ENCODE assay signal across 4 fruit fly cellular contexts in the genomic region with DNA sequence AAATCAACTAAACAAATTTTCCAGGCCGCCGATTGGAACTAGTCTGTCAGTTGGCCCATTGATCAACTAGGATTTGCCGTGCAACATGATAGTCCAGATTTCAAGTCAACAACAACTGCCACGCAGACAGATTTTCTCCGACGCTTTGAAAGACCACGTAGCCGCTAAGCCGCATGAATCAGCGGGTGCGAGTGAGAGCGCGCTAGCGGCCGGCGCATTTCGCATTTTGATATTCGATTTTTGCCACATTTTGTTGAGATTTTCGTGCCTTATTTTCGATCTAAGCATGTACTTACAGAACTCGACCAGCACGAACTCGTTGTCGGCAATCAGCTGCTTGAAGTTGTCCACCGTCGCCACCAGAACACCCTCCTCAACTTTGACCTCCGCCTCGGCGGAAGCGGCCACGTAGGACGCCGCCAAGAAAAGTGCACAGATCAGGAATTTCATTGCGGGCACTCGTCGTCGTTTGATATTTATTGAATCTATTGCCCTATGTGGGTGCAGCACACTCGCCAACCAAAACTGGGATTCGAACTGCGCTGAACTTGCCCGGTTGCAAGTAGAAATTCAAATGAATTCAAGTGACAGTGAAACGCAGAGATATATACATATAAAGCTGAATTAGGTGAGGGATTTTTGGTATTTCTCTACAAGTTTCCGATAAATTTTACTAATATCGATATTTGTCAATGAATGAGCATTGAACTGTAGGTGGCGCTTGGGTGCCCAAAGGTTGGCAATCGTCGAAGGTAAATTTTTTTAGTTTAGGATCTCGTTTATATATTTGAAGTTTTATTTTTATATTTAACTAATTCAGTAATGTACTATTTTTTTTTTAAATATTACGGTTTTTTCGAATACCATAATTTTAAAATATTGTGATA.
TF ChIP-seq lines count a peak whose summit lies in the region.

Pdi (minus strand) TSS at position 837 of the 887 bp plus-strand sequence.

TF ChIP-seq in whole organism, adult, 20 proteins besides CTCF, POLR2A, EP300 and RAD21 (continued from another document):
- TF ChIP-seq CG7045 (GFP tag; optimal IDR thresholded peaks at IDR 0.05; lab: Kevin White, UChicago): no peak
- TF ChIP-seq cic (GFP tag; optimal IDR thresholded peaks at IDR 0.05; lab: Kevin White, UChicago): peak; percentile 3
- TF ChIP-seq CG7101 (tag; optimal IDR thresholded peaks at IDR 0.05; lab: Kevin White, UChicago): peak; percentile 53
- TF ChIP-seq pad (GFP tag; optimal IDR thresholded peaks at IDR 0.05; lab: Kevin White, UChicago): no peak

TF ChIP-seq in whole organism, embryonic, 481 proteins besides CTCF, POLR2A, EP300 and RAD21 (continued from another document and continues in another):
- TF ChIP-seq Side (GFP tag; optimal IDR thresholded peaks at IDR 0.05; lab: Kevin White, UChicago) (peak; percentile 49), NC2α (GFP tag; optimal IDR thresholded peaks at IDR 0.05; lab: Kevin White, UChicago) (peak; percentile 75), Hand (GFP tag; optimal IDR thresholded peaks at IDR 0.05; lab: Kevin White, UChicago) (peak; percentile 12), HLH3B (GFP tag; IDR thresholded peaks at IDR 0.05; lab: Robert Waterston, UW) (peak; percentile 33; the same call in 1 of the 2 replicates), vvl (GFP tag; IDR thresholded peaks at IDR 0.05; lab: Robert Waterston, UW) (peak; percentile 76), Trl (optimal IDR thresholded peaks at IDR 0.05; lab: Kevin White, UChicago) (peak in 1 of 2 experiments; percentile 55), Trl (GFP tag; optimal IDR thresholded peaks at IDR 0.05; lab: Kevin White, UChicago) (no peak), CG18599 (GFP tag; optimal IDR thresholded peaks at IDR 0.05; lab: Kevin White, UChicago) (no peak), Sry-δ (GFP tag; optimal IDR thresholded peaks at IDR 0.05; lab: Kevin White, UChicago) (peak; percentile 80), Nf-YC (tag; optimal IDR thresholded peaks at IDR 0.05; lab: Kevin White, UChicago) (peak; percentile 36), hkb (optimal IDR thresholded peaks at IDR 0.05; lab: Kevin White, UChicago) (no peak), hkb (GFP tag; IDR thresholded peaks at IDR 0.05; lab: Robert Waterston, UW) (0 out of 2 replicates have a peak, but pooled peaks have one; percentile 18), Deaf1 (tag; optimal IDR thresholded peaks at IDR 0.05; lab: Kevin White, UChicago) (peak; percentile 3), CG30403 (GFP tag; optimal IDR thresholded peaks at IDR 0.05; lab: Kevin White, UChicago) (peak; percentile 21), CG10267 (tag; optimal IDR thresholded peaks at IDR 0.05; lab: Kevin White, UChicago) (peak; percentile 64), CG15269 (tag; optimal IDR thresholded peaks at IDR 0.05; lab: Kevin White, UChicago) (peak; percentile 11), nerfin-1 (tag; optimal IDR thresholded peaks at IDR 0.05; lab: Kevin White, UChicago) (peak; percentile 41), HmgD (GFP tag; optimal IDR thresholded peaks at IDR 0.05; lab: Kevin White, UChicago) (peak; percentile 66), pfk (GFP tag; optimal IDR thresholded peaks at IDR 0.05; lab: Kevin White, UChicago) (peak; percentile 64), bsh (GFP tag; optimal IDR thresholded peaks at IDR 0.05; lab: Kevin White, UChicago) (peak in 1 of 2 experiments; percentile 26), B-H1 (GFP tag; IDR thresholded peaks at IDR 0.05; lab: Robert Waterston, UW) (no peak), Stat92E (GFP tag; optimal IDR thresholded peaks at IDR 0.05; lab: Kevin White, UChicago) (peak in 1 of 3 experiments; percentile 90), Camta (GFP tag; optimal IDR thresholded peaks at IDR 0.05; lab: Kevin White, UChicago) (peak; percentile 31), zen (tag; optimal IDR thresholded peaks at IDR 0.05; lab: Kevin White, UChicago) (peak; percentile 19), ftz-f1 (GFP tag; optimal IDR thresholded peaks at IDR 0.05; lab: Kevin White, UChicago) (peak; percentile 28), sqz (GFP tag; optimal IDR thresholded peaks at IDR 0.05; lab: Kevin White, UChicago) (peak; percentile 38), CG8388 (GFP tag; optimal IDR thresholded peaks at IDR 0.05; lab: Kevin White, UChicago) (peak; percentile 12), kni (GFP tag; optimal IDR thresholded peaks at IDR 0.05; lab: Kevin White, UChicago) (no peak), CG34224 (GFP tag; IDR thresholded peaks at IDR 0.05; lab: Robert Waterston, UW; ENCODE audit: partially characterized antibody) (peak; percentile 64), unpg (GFP tag; optimal IDR thresholded peaks at IDR 0.05; lab: Kevin White, UChicago) (peak; percentile 30), CG8290 (GFP tag; optimal IDR thresholded peaks at IDR 0.05; lab: Kevin White, UChicago) (no peak), CG8290 (tag; optimal IDR thresholded peaks at IDR 0.05; lab: Kevin White, UChicago) (peak; percentile 14 to 50), salm (tag; optimal IDR thresholded peaks at IDR 0.05; lab: Kevin White, UChicago) (peak; percentile 21), CG4424 (GFP tag; optimal IDR thresholded peaks at IDR 0.05; lab: Kevin White, UChicago) (peak; percentile 44), tin (GFP tag; optimal IDR thresholded peaks at IDR 0.05; lab: Kevin White, UChicago) (peak; percentile 3), dpn (GFP tag; optimal IDR thresholded peaks at IDR 0.05; lab: Kevin White, UChicago) (peak in 1 of 2 experiments; percentile 51), CG4707 (GFP tag; optimal IDR thresholded peaks at IDR 0.05; lab: Kevin White, UChicago) (peak; percentile 25), CG4360 (GFP tag; IDR thresholded peaks at IDR 0.05; lab: Robert Waterston, UW) (no peak)

TF ChIP-seq in whole organism, prepupa, 60 proteins besides CTCF, POLR2A, EP300 and RAD21 (continued from another document):
- TF ChIP-seq OdsH (GFP tag; optimal IDR thresholded peaks at IDR 0.05; lab: Kevin White, UChicago) (no peak), CG7368 (GFP tag; optimal IDR thresholded peaks at IDR 0.05; lab: Kevin White, UChicago) (no peak), Hr38 (GFP tag; optimal IDR thresholded peaks at IDR 0.05; lab: Kevin White, UChicago) (no peak), cyc (GFP tag; optimal IDR thresholded peaks at IDR 0.05; lab: Kevin White, UChicago) (peak; percentile 2), dac (GFP tag; optimal IDR thresholded peaks at IDR 0.05; lab: Kevin White, UChicago) (no peak), CG6854 (GFP tag; optimal IDR thresholded peaks at IDR 0.05; lab: Kevin White, UChicago) (peak; percentile 41), Sox15 (GFP tag; optimal IDR thresholded peaks at IDR 0.05; lab: Kevin White, UChicago) (no peak), CG9139 (GFP tag; optimal IDR thresholded peaks at IDR 0.05; lab: Kevin White, UChicago) (no peak), CG6276 (GFP tag; optimal IDR thresholded peaks at IDR 0.05; lab: Kevin White, UChicago) (no peak), CG11294 (GFP tag; IDR thresholded peaks at IDR 0.05; lab: Robert Waterston, UW) (no peak), Eip75B (GFP tag; optimal IDR thresholded peaks at IDR 0.05; lab: Kevin White, UChicago) (peak; percentile 29), CG3032 (tag; optimal IDR thresholded peaks at IDR 0.05; lab: Kevin White, UChicago) (peak; percentile 20), topi (GFP tag; optimal IDR thresholded peaks at IDR 0.05; lab: Kevin White, UChicago) (peak; percentile 53), ss (GFP tag; optimal IDR thresholded peaks at IDR 0.05; lab: Kevin White, UChicago) (peak in 1 of 2 experiments; percentile 16), Blimp-1 (GFP tag; optimal IDR thresholded peaks at IDR 0.05; lab: Kevin White, UChicago) (peak; percentile 9), achi (GFP tag; optimal IDR thresholded peaks at IDR 0.05; lab: Kevin White, UChicago) (peak; percentile 23), CG6808 (GFP tag; optimal IDR thresholded peaks at IDR 0.05; lab: Kevin White, UChicago) (peak; percentile 9), vri (GFP tag; optimal IDR thresholded peaks at IDR 0.05; lab: Kevin White, UChicago) (peak; percentile 57)

TF ChIP-seq in whole organism, wandering third instar larva, 38 proteins besides CTCF, POLR2A, EP300 and RAD21 (continued from another document):
- TF ChIP-seq N (GFP tag; optimal IDR thresholded peaks at IDR 0.05; lab: Kevin White, UChicago) (no peak), Hnf4 (GFP tag; optimal IDR thresholded peaks at IDR 0.05; lab: Kevin White, UChicago) (peak; percentile 68), jim (GFP tag; optimal IDR thresholded peaks at IDR 0.05; lab: Kevin White, UChicago) (peak; percentile 50), Mio (GFP tag; optimal IDR thresholded peaks at IDR 0.05; lab: Kevin White, UChicago) (no peak), CG9705 (GFP tag; optimal IDR thresholded peaks at IDR 0.05; lab: Kevin White, UChicago) (no peak), woc (GFP tag; optimal IDR thresholded peaks at IDR 0.05; lab: Kevin White, UChicago) (peak; percentile 12), Rel (GFP tag; optimal IDR thresholded peaks at IDR 0.05; lab: Kevin White, UChicago) (no peak), Rel (tag; optimal IDR thresholded peaks at IDR 0.05; lab: Kevin White, UChicago) (peak; percentile 69), Sp1 (GFP tag; optimal IDR thresholded peaks at IDR 0.05; lab: Kevin White, UChicago) (peak; percentile 20), pan (optimal IDR thresholded peaks at IDR 0.05; lab: Kevin White, UChicago) (no peak), Dfd (GFP tag; optimal IDR thresholded peaks at IDR 0.05; lab: Kevin White, UChicago) (no peak), br (GFP tag; optimal IDR thresholded peaks at IDR 0.05; lab: Kevin White, UChicago) (peak; percentile 45), brk (GFP tag; optimal IDR thresholded peaks at IDR 0.05; lab: Kevin White, UChicago) (no peak)
